Fruit fly (Drosophila melanogaster): ENCODE data around the gene Prx1.

Gene Prx1

dm6 chr3L:15171769-15172403, 35.8 kb upstream of the Prx1 start (continued):
- TF ChIP-seq Lpt (GFP tag; optimal IDR thresholded peaks at IDR 0.05) (peak; percentile 17), CG3919 (GFP tag; optimal IDR thresholded peaks at IDR 0.05) (peak; percentile 34), cyc (GFP tag; optimal IDR thresholded peaks at IDR 0.05) (no peak), CG9139 (GFP tag; optimal IDR thresholded peaks at IDR 0.05) (no peak), CG8632 (GFP tag; optimal IDR thresholded peaks at IDR 0.05) (no peak), CG6854 (GFP tag; optimal IDR thresholded peaks at IDR 0.05) (no peak), Ets21C (GFP tag; optimal IDR thresholded peaks at IDR 0.05) (no peak), dsx (GFP tag; optimal IDR thresholded peaks at IDR 0.05; ENCODE audit: poor library complexity, severe bottlenecking) (no peak), achi (GFP tag; optimal IDR thresholded peaks at IDR 0.05) (peak; percentile 37), CG11294 (GFP tag; IDR thresholded peaks at IDR 0.05) (no peak), Ets96B (tag; optimal IDR thresholded peaks at IDR 0.05) (no peak), net (GFP tag; optimal IDR thresholded peaks at IDR 0.05) (peak; percentile 35), Sox15 (GFP tag; optimal IDR thresholded peaks at IDR 0.05) (no peak), Eip75B (GFP tag; optimal IDR thresholded peaks at IDR 0.05) (no peak), Smox (GFP tag; optimal IDR thresholded peaks at IDR 0.05) (no peak), CG6808 (GFP tag; optimal IDR thresholded peaks at IDR 0.05) (no peak), dac (GFP tag; optimal IDR thresholded peaks at IDR 0.05) (no peak), CG34406 (GFP tag; optimal IDR thresholded peaks at IDR 0.05) (no peak), pdm3 (GFP tag; optimal IDR thresholded peaks at IDR 0.05) (no peak), Met (GFP tag; optimal IDR thresholded peaks at IDR 0.05) (no peak), CG11762 (GFP tag; optimal IDR thresholded peaks at IDR 0.05; ENCODE audit: insufficient read depth) (no peak), CG8119 (GFP tag; IDR thresholded peaks at IDR 0.05) (peak; percentile 75), vri (GFP tag; optimal IDR thresholded peaks at IDR 0.05) (no peak), salr (GFP tag; optimal IDR thresholded peaks at IDR 0.05) (peak in 1 of 2 experiments; percentile 35), acj6 (GFP tag; optimal IDR thresholded peaks at IDR 0.05) (no peak), CG16779 (tag; optimal IDR thresholded peaks at IDR 0.05) (no peak), esn (GFP tag; optimal IDR thresholded peaks at IDR 0.05) (no peak), fd85E (GFP tag; optimal IDR thresholded peaks at IDR 0.05) (no peak), CG8319 (GFP tag; optimal IDR thresholded peaks at IDR 0.05) (no peak), CG10631 (GFP tag; optimal IDR thresholded peaks at IDR 0.05) (no peak), CG31627 (GFP tag; optimal IDR thresholded peaks at IDR 0.05) (no peak)

dm6 chr3L:15172404-15173055, 35.1 kb upstream of the Prx1 start:
- TF ChIP-seq CG10669 (GFP tag; optimal IDR thresholded peaks at IDR 0.05) = no peak
- TF ChIP-seq Ets21C (GFP tag; optimal IDR thresholded peaks at IDR 0.05) = no peak
- TF ChIP-seq CG31627 (GFP tag; optimal IDR thresholded peaks at IDR 0.05) = no peak
- no peak for TF ChIP-seq salr (GFP tag; optimal IDR thresholded peaks at IDR 0.05)
- no peak for TF ChIP-seq CG4318 (GFP tag; optimal IDR thresholded peaks at IDR 0.05)
- no peak for TF ChIP-seq CG10631 (GFP tag; optimal IDR thresholded peaks at IDR 0.05)
- peak; percentile 10 for TF ChIP-seq CG32006 (GFP tag; optimal IDR thresholded peaks at IDR 0.05)
- peak; percentile 55 for TF ChIP-seq Eip78C (GFP tag)
- TF ChIP-seq CG9139 (GFP tag; optimal IDR thresholded peaks at IDR 0.05) = no peak
- TF ChIP-seq CG6163 (GFP tag; IDR thresholded peaks at IDR 0.05) = no peak

- peak; percentile 75 for TF ChIP-seq svp (GFP tag)
- TF ChIP-seq CG10631 (GFP tag; optimal IDR thresholded peaks at IDR 0.05) = peak; percentile 80
- peak; percentile 77 for TF ChIP-seq spab (GFP tag; optimal IDR thresholded peaks at IDR 0.05)
- TF ChIP-seq CG6808 (GFP tag; optimal IDR thresholded peaks at IDR 0.05) = peak; percentile 57
- TF ChIP-seq CG8319 (GFP tag; optimal IDR thresholded peaks at IDR 0.05) = peak; percentile 41
- TF ChIP-seq Hr38 (GFP tag; optimal IDR thresholded peaks at IDR 0.05) = no peak
- peak; percentile 78 for TF ChIP-seq CG8632 (GFP tag; optimal IDR thresholded peaks at IDR 0.05)
- peak; percentile 91 for TF ChIP-seq Ets96B (tag; optimal IDR thresholded peaks at IDR 0.05)
- no peak for TF ChIP-seq CG6163 (GFP tag; IDR thresholded peaks at IDR 0.05)
- peak; percentile 51 for TF ChIP-seq Sox15 (GFP tag; optimal IDR thresholded peaks at IDR 0.05)
- no peak for TF ChIP-seq Ets21C (GFP tag; optimal IDR thresholded peaks at IDR 0.05)
- peak; percentile 40 for TF ChIP-seq Smox (GFP tag; optimal IDR thresholded peaks at IDR 0.05)
- no peak for TF ChIP-seq Hr4 (GFP tag; optimal IDR thresholded peaks at IDR 0.05)
- peak; percentile 9 for TF ChIP-seq CG6854 (GFP tag; optimal IDR thresholded peaks at IDR 0.05)
- peak; percentile 72 for TF ChIP-seq acj6 (GFP tag; optimal IDR thresholded peaks at IDR 0.05)
- peak; percentile 33 for TF ChIP-seq CG7368 (GFP tag; optimal IDR thresholded peaks at IDR 0.05)
- peak; percentile 22 for TF ChIP-seq Hr39 (GFP tag; optimal IDR thresholded peaks at IDR 0.05)
- TF ChIP-seq Gug (GFP tag; IDR thresholded peaks at IDR 0.05) = no peak
- no peak for TF ChIP-seq CG6276 (GFP tag; optimal IDR thresholded peaks at IDR 0.05)
- TF ChIP-seq CG1621 (tag; optimal IDR thresholded peaks at IDR 0.05) = peak; percentile 38
- TF ChIP-seq lz (GFP tag; optimal IDR thresholded peaks at IDR 0.05) = no peak
- TF ChIP-seq Sox102F (GFP tag; optimal IDR thresholded peaks at IDR 0.05) = peak; percentile 19
These were observed 33.6 kb upstream of the Prx1 start for dm6 chr3L:15174086-15174485.

All from whole organism, prepupa.